Worm (Caenorhabditis elegans) whole organism, L3 larva: ENCODE data around the gene F47B8.3.

Experiments used
- R02D3.7 ChIP-seq: fragments of 150-350 bp; optimal IDR thresholded peaks from 2 replicates; lab custom pipeline; 2014; ENCODE audit warnings: missing biosample characterization, missing genetic modification characterization
- ZK546.5 ChIP-seq: sonication (generic microtip); optimal IDR thresholded peaks from 2 replicates; lab custom pipeline; 2017; ENCODE audit warnings: missing biosample characterization, missing genetic modification characterization
- aly-2 ChIP-seq: fragments of 150-350 bp; optimal IDR thresholded peaks from 2 replicates; lab custom pipeline; 2014; ENCODE audit warnings: missing biosample characterization, missing genetic modification characterization
- ama-1 ChIP-seq: fragments of 150-350 bp; optimal IDR thresholded peaks from 2 replicates; lab custom pipeline; 2018
- ceh-16 ChIP-seq: sonication (generic microtip); optimal IDR thresholded peaks from 2 replicates; lab custom pipeline; 2017; ENCODE audit warnings: missing biosample characterization, missing genetic modification characterization
- ceh-28 ChIP-seq: fragments of 150-350 bp; optimal IDR thresholded peaks from 2 replicates; lab custom pipeline; 2014; ENCODE audit warnings: missing biosample characterization, missing genetic modification reagents, missing genetic modification characterization
- ceh-82 ChIP-seq: fragments of 150-350 bp; optimal IDR thresholded peaks from 2 replicates; lab custom pipeline; 2014; ENCODE audit warnings: missing biosample characterization, missing genetic modification characterization
- daf-12 ChIP-seq: fragments of 150-350 bp; optimal IDR thresholded peaks from 2 replicates; lab custom pipeline; 2014; ENCODE audit warnings: missing biosample characterization, missing genetic modification reagents, missing genetic modification characterization
- egl-5 ChIP-seq: fragments of 150-350 bp; optimal IDR thresholded peaks from 2 replicates; lab custom pipeline; 2017; ENCODE audit warnings: missing biosample characterization, missing genetic modification reagents, missing genetic modification characterization, inconsistent platforms
- elt-1 ChIP-seq: fragments of 150-350 bp; optimal IDR thresholded peaks from 2 replicates; lab custom pipeline; 2014; ENCODE audit warnings: missing biosample characterization, missing genetic modification characterization
- elt-2 ChIP-seq: sonication (generic microtip); optimal IDR thresholded peaks from 2 replicates; lab custom pipeline; 2016; ENCODE audit warnings: missing genetic modification reagents, mild to moderate bottlenecking, missing genetic modification characterization, missing compliant biosample characterization
- elt-3 ChIP-seq, 3 experiments: fragments of 150-350 bp in 1 of 3; sonication (generic microtip) in 2 of 3; optimal IDR thresholded peaks; 2 replicates in 2 of 3; 4 replicates in 1 of 3; lab custom pipeline; 2014 to 2017; ENCODE audit warnings: missing biosample characterization in 3 of 3, missing genetic modification characterization in 3 of 3
- eor-1 ChIP-seq, 2 experiments: fragments of 150-350 bp; optimal IDR thresholded peaks; 2 replicates each; lab custom pipeline; 2014 to 2018; ENCODE audit warnings: missing biosample characterization in 2 of 2, missing genetic modification characterization in 2 of 2
- fkh-10 ChIP-seq: sonication (generic microtip); optimal IDR thresholded peaks from 2 replicates; lab custom pipeline; 2017; ENCODE audit warnings: missing biosample characterization, missing genetic modification reagents, missing genetic modification characterization
- fkh-2 ChIP-seq: fragments of 150-350 bp; optimal IDR thresholded peaks from 2 replicates; lab custom pipeline; 2014; ENCODE audit warnings: missing biosample characterization, missing genetic modification reagents, missing genetic modification characterization
- fos-1 ChIP-seq: fragments of 150-350 bp; optimal IDR thresholded peaks from 2 replicates; lab custom pipeline; 2014; ENCODE audit warnings: missing biosample characterization, missing genetic modification characterization
- jun-1 ChIP-seq: fragments of 150-350 bp; optimal IDR thresholded peaks from 2 replicates; lab custom pipeline; 2014; ENCODE audit warnings: missing biosample characterization, missing genetic modification reagents, missing genetic modification characterization
- lin-15B ChIP-seq: fragments of 150-350 bp; optimal IDR thresholded peaks from 2 replicates; lab custom pipeline; 2014; ENCODE audit warnings: missing biosample characterization, missing genetic modification characterization
- mdl-1 ChIP-seq: fragments of 150-350 bp; optimal IDR thresholded peaks from 2 replicates; lab custom pipeline; 2014; ENCODE audit warnings: missing biosample characterization, missing genetic modification characterization
- mml-1 ChIP-seq: fragments of 150-350 bp; sonication (generic microtip); optimal IDR thresholded peaks from 3 replicates; lab custom pipeline; 2014; ENCODE audit warnings: missing biosample characterization, missing genetic modification characterization
- nfya-1 ChIP-seq: sonication (generic microtip); optimal IDR thresholded peaks from 2 replicates; lab custom pipeline; 2017; ENCODE audit warnings: missing genetic modification characterization, mild to moderate bottlenecking, missing compliant biosample characterization, antibody characterized with exemption, moderate library complexity; ENCODE audit not compliant: insufficient read depth
- nhr-23 ChIP-seq: fragments of 150-350 bp; optimal IDR thresholded peaks from 2 replicates; lab custom pipeline; 2014; ENCODE audit warnings: missing biosample characterization, missing genetic modification reagents, missing genetic modification characterization
- nhr-237 ChIP-seq: fragments of 150-350 bp; optimal IDR thresholded peaks from 2 replicates; lab custom pipeline; 2014; ENCODE audit warnings: missing biosample characterization, missing genetic modification characterization
- nhr-25 ChIP-seq: sonication (generic microtip); optimal IDR thresholded peaks from 2 replicates; lab custom pipeline; 2017; ENCODE audit warnings: missing biosample characterization, missing genetic modification characterization
- nhr-28 ChIP-seq: fragments of 150-350 bp; optimal IDR thresholded peaks from 2 replicates; lab custom pipeline; 2014; ENCODE audit warnings: missing biosample characterization, missing genetic modification characterization
- nhr-43 ChIP-seq: sonication (generic microtip); optimal IDR thresholded peaks from 2 replicates; lab custom pipeline; 2016; ENCODE audit warnings: mild to moderate bottlenecking, missing genetic modification characterization, missing compliant biosample characterization; ENCODE audit not compliant: poor library complexity, severe bottlenecking
- nhr-76 ChIP-seq: fragments of 150-350 bp; sonication (generic microtip); optimal IDR thresholded peaks from 5 replicates; lab custom pipeline; 2014; ENCODE audit warnings: missing biosample characterization, missing genetic modification characterization
- nhr-77 ChIP-seq: fragments of 150-350 bp; optimal IDR thresholded peaks from 2 replicates; lab custom pipeline; 2014; ENCODE audit warnings: missing biosample characterization, missing genetic modification characterization
- pha-4 ChIP-seq: fragments of 150-350 bp; optimal IDR thresholded peaks from 2 replicates; lab custom pipeline; 2014; ENCODE audit warnings: missing biosample characterization, missing genetic modification reagents, missing genetic modification characterization
- pqm-1 ChIP-seq: fragments of 150-350 bp; optimal IDR thresholded peaks from 2 replicates; lab custom pipeline; 2017; ENCODE audit warnings: missing biosample characterization, missing genetic modification characterization, inconsistent platforms
- tbx-2 ChIP-seq: sonication (generic microtip); optimal IDR thresholded peaks from 2 replicates; lab custom pipeline; 2016; ENCODE audit warnings: mild to moderate bottlenecking, missing genetic modification characterization, missing compliant biosample characterization
- unc-39 ChIP-seq: sonication (generic microtip); optimal IDR thresholded peaks from 4 replicates; lab custom pipeline; 2017; ENCODE audit warnings: missing biosample characterization, missing genetic modification characterization
- unc-62 ChIP-seq: fragments of 150-350 bp; sonication (generic microtip); optimal IDR thresholded peaks from 4 replicates; lab custom pipeline; 2014; ENCODE audit warnings: missing biosample characterization, missing genetic modification reagents, missing genetic modification characterization
- zag-1 ChIP-seq: fragments of 150-350 bp; optimal IDR thresholded peaks from 2 replicates; lab custom pipeline; 2014; ENCODE audit warnings: missing biosample characterization, missing genetic modification characterization
- ztf-4 ChIP-seq: fragments of 150-350 bp; optimal IDR thresholded peaks from 2 replicates; lab custom pipeline; 2014; ENCODE audit warnings: missing biosample characterization, missing genetic modification characterization

The F47B8.3 gene

ce11 chrV:14294396-14294795, 28.4 kb downstream of the F47B8.3 start, which contains the start of gene F14D7.9:
Gene F14D7.9, plus strand, starts transcription at chrV:14294696.
- TF ChIP-seq fkh-10 (GFP tag; lab: Kevin White, UChicago) (no peak), tbx-2 (no peak), nhr-76 (tag; lab: Kevin White, UChicago) (no peak), ZK546.5 (tag; lab: Kevin White, UChicago) (no peak)

- no peak for TF ChIP-seq lin-15B (tag; lab: Kevin White, UChicago)
- TF ChIP-seq ama-1 (lab: Kevin White, UChicago) = no peak
- TF ChIP-seq nhr-43 = no peak
- no peak for TF ChIP-seq nfya-1 (tag; lab: Kevin White, UChicago)
- no peak for TF ChIP-seq elt-2 (tag; lab: Kevin White, UChicago)
- TF ChIP-seq pqm-1 = no peak
- TF ChIP-seq nhr-237 = no peak
- no peak for TF ChIP-seq jun-1 (tag; lab: Kevin White, UChicago)
- no peak for TF ChIP-seq pha-4 (tag; lab: Kevin White, UChicago)
- TF ChIP-seq elt-3 (tag; optimal IDR thresholded peaks at IDR 0.05; lab: Kevin White, UChicago) = no peak
These were observed 29.1 kb downstream of the F47B8.3 start, which contains the start of gene F14D7.2 for ce11 chrV:14293667-14294194. Gene F14D7.2, minus strand, starts transcription at chrV:14293717.

ce11 chrV:14290636-14291035, 32.2 kb downstream of the F47B8.3 start, which contains the start of gene F14D7.18:
Gene F14D7.18, minus strand, starts transcription at chrV:14290736.
- TF ChIP-seq ZK546.5 (tag; lab: Kevin White, UChicago) (no peak), jun-1 (tag; lab: Kevin White, UChicago) (no peak), R02D3.7 (tag; lab: Kevin White, UChicago) (no peak), elt-3 (tag; optimal IDR thresholded peaks at IDR 0.05; lab: Kevin White, UChicago) (no peak), ceh-82 (no peak), nhr-77 (tag; lab: Kevin White, UChicago) (no peak), nhr-237 (no peak), nfya-1 (tag; lab: Kevin White, UChicago) (no peak), nhr-23 (tag; lab: Kevin White, UChicago) (no peak), unc-62 (GFP tag; lab: Kevin White, UChicago) (no peak), lin-15B (tag; lab: Kevin White, UChicago) (no peak), aly-2 (no peak), mml-1 (no peak), ceh-28 (tag; lab: Kevin White, UChicago) (no peak), egl-5 (tag; lab: Kevin White, UChicago) (no peak), mdl-1 (tag; lab: Kevin White, UChicago) (no peak)

DNA sequence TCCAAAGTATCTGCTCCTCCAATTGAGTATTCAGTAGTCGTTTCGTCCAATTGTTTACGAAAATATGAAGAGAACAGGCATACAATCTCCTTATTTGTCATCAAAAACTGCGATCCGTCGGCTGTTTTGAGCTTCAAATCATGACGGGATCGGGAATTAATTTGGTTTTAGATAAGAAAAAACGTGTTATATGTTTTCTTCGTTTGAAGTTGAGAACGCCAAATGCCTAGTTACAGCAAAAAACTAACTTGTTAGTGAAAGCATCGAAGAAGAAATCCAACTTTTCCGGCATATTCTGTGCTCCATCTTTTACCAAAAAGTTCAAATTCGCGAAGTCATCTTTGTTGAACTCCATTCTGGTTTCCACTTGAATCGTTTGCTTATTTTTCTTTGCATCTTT, 33.4 kb downstream of the F47B8.3 start, which contains the start of gene F14D7.1:
Gene F14D7.1 (minus strand): TSS at position 101 of the 400 bp plus-strand sequence.
- TF ChIP-seq pha-4 (tag; lab: Kevin White, UChicago) = no peak
- TF ChIP-seq ceh-28 (tag; lab: Kevin White, UChicago) = no peak
- TF ChIP-seq daf-12 (tag; lab: Kevin White, UChicago) = no peak
- no peak for TF ChIP-seq elt-2 (tag; lab: Kevin White, UChicago)
- TF ChIP-seq nhr-28 (tag; lab: Kevin White, UChicago) = no peak
- TF ChIP-seq fkh-2 (tag; lab: Kevin White, UChicago) = no peak
- TF ChIP-seq pqm-1 = no peak
- TF ChIP-seq, all 47 proteins: peak for 0

- TF ChIP-seq zag-1 (tag; lab: Kevin White, UChicago) (no peak), mdl-1 (tag; lab: Kevin White, UChicago) (no peak), nhr-28 (tag; lab: Kevin White, UChicago) (no peak), pha-4 (tag; lab: Kevin White, UChicago) (no peak), ama-1 (lab: Kevin White, UChicago) (no peak), elt-2 (tag; lab: Kevin White, UChicago) (no peak), nhr-25 (tag; lab: Kevin White, UChicago) (no peak), ztf-4 (tag; lab: Kevin White, UChicago) (no peak), elt-1 (no peak), unc-39 (no peak), nhr-43 (no peak), pqm-1 (no peak), ceh-82 (no peak), aly-2 (no peak), eor-1 (tag; optimal IDR thresholded peaks at IDR 0.05; lab: Kevin White, UChicago) (no peak), fos-1 (tag; lab: Kevin White, UChicago) (no peak), ceh-16 (tag; lab: Kevin White, UChicago) (no peak), unc-62 (GFP tag; lab: Kevin White, UChicago) (no peak)
These were observed 37.0 kb downstream of the F47B8.3 start, which contains the start of gene F40G12.11 for ce11 chrV:14285803-14286202. Gene F40G12.11, plus strand, starts transcription at chrV:14286171.
